Worm (Caenorhabditis elegans): ENCODE measurements around the gene C07D8.6.

Gene C07D8.6

ce11 chrX:7323604-7324003 lies 17.7 kb upstream of the C07D8.6 start (continued):
- TF ChIP-seq mxl-1 (tag; optimal IDR thresholded peaks at IDR 0.05) (peak; percentile 66), bed-1 (GFP tag; IDR thresholded peaks at IDR 0.05) (0 out of 2 replicates have a peak, but pooled peaks have one; percentile 69), dpl-1 (GFP tag; optimal IDR thresholded peaks at IDR 0.05) (no peak), ztf-18 (tag; optimal IDR thresholded peaks at IDR 0.05) (peak; percentile 61), snpc-4 (GFP tag; optimal IDR thresholded peaks at IDR 0.05) (peak; percentile 77), snpc-4 (tag; optimal IDR thresholded peaks at IDR 0.05) (peak in 3 of 4 experiments; percentile 62 to 80 (median 79)), hrde-1 (tag; optimal IDR thresholded peaks at IDR 0.05; ENCODE audit: borderline replicate concordance) (peak; percentile 44), hsf-1 (GFP tag; IDR thresholded peaks at IDR 0.05) (no peak), repo-1 (tag; optimal IDR thresholded peaks at IDR 0.05) (no peak), snpc-1.3 (tag; optimal IDR thresholded peaks at IDR 0.05; ENCODE audit: insufficient read depth) (peak; percentile 72), rec-8 (tag; optimal IDR thresholded peaks at IDR 0.05) (peak; percentile 8 to 79), B0035.1 (tag; optimal IDR thresholded peaks at IDR 0.05) (peak; percentile 29), ztf-22 (GFP tag; optimal IDR thresholded peaks at IDR 0.05) (peak; percentile 21), rcor-1 (GFP tag; IDR thresholded peaks at IDR 0.05) (peak; percentile 60), F22D6.2 (tag; optimal IDR thresholded peaks at IDR 0.05) (no peak), ztf-3 (GFP tag; optimal IDR thresholded peaks at IDR 0.05) (no peak), madf-3 (GFP tag; IDR thresholded peaks at IDR 0.05) (0 out of 2 replicates have a peak, but pooled peaks have one; percentile 63), ZK185.1 (tag; optimal IDR thresholded peaks at IDR 0.05; ENCODE audit: poor library complexity, severe bottlenecking) (peak; percentile 32), F39B2.1 (GFP tag; IDR thresholded peaks at IDR 0.05) (no peak), nfya-1 (tag; optimal IDR thresholded peaks at IDR 0.05; ENCODE audit: borderline replicate concordance, insufficient read depth) (no peak), lin-35 (GFP tag; optimal IDR thresholded peaks at IDR 0.05) (peak in 1 of 3 experiments; percentile 2), mel-28 (tag; optimal IDR thresholded peaks at IDR 0.05; ENCODE audit: borderline replicate concordance) (no peak), ztf-6 (GFP tag; IDR thresholded peaks at IDR 0.05) (no peak), let-607 (tag; optimal IDR thresholded peaks at IDR 0.05) (peak in 1 of 2 experiments; percentile 8), gei-17 (GFP tag; optimal IDR thresholded peaks at IDR 0.05) (no peak), K12H6.12 (tag; optimal IDR thresholded peaks at IDR 0.05) (peak; percentile 0), atf-7 (tag; optimal IDR thresholded peaks at IDR 0.05) (peak; percentile 40), snpc-3.4 (tag; optimal IDR thresholded peaks at IDR 0.05) (peak; percentile 83), hmg-1.2 (GFP tag; IDR thresholded peaks at IDR 0.05) (peak; percentile 71)

ce11 chrX:7326967-7327651 lies 14.2 kb upstream of the C07D8.6 start, which contains the start of gene sng-1:
sng-1 (plus strand) TSS chrX:7327601.
- TF ChIP-seq rec-8 (tag; optimal IDR thresholded peaks at IDR 0.05) (no peak), K12H6.12 (tag; optimal IDR thresholded peaks at IDR 0.05) (peak; percentile 26)

ce11 chrX:7328065-7328564 lies 13.2 kb upstream of the C07D8.6 start:
- TF ChIP-seq F49E8.2 (tag; optimal IDR thresholded peaks at IDR 0.05; ENCODE audit: insufficient read depth) (no peak), F10E7.11 (tag; optimal IDR thresholded peaks at IDR 0.05) (no peak), B0261.1 (tag; optimal IDR thresholded peaks at IDR 0.05) (no peak), efl-1 (GFP tag; optimal IDR thresholded peaks at IDR 0.05) (no peak), lsy-27 (tag; optimal IDR thresholded peaks at IDR 0.05; ENCODE audit: borderline replicate concordance, insufficient read depth) (no peak), egl-18 (GFP tag; IDR thresholded peaks at IDR 0.05) (no peak), akir-1 (GFP tag; optimal IDR thresholded peaks at IDR 0.05) (no peak), nhr-120 (GFP tag; IDR thresholded peaks at IDR 0.05) (no peak), F23B12.7 (tag; optimal IDR thresholded peaks at IDR 0.05; ENCODE audit: insufficient read depth) (no peak), mcd-1 (GFP tag; IDR thresholded peaks at IDR 0.05) (no peak), atf-7 (tag; optimal IDR thresholded peaks at IDR 0.05) (no peak)
